Worm (Caenorhabditis elegans): ENCODE data around the gene F22E5.1.

- no peak for TF ChIP-seq ztf-29 (GFP tag; IDR thresholded peaks at IDR 0.05)
- no peak for TF ChIP-seq tab-1 (GFP tag; IDR thresholded peaks at IDR 0.05)
- TF ChIP-seq med-1 (GFP tag; optimal IDR thresholded peaks at IDR 0.05; ENCODE audit: insufficient read depth): no peak
- TF ChIP-seq flt-1 (GFP tag; IDR thresholded peaks at IDR 0.05): no peak
- no peak for TF ChIP-seq cog-1 (tag; optimal IDR thresholded peaks at IDR 0.05)
- TF ChIP-seq ztf-23 (GFP tag; IDR thresholded peaks at IDR 0.05): no peak
- TF ChIP-seq T22C8.4 (GFP tag; IDR thresholded peaks at IDR 0.05): no peak
- TF ChIP-seq klf-2 (GFP tag; conservative IDR thresholded peaks at IDR 0.05): no peak
Observed at ce11 chrII:2649015-2649414, 24.6 kb upstream of the F22E5.1 start.

Data from whole organism, midembryonic.